Fruit fly (Drosophila melanogaster): Measurements from ENCODE around the gene MED10.

The MED10 gene

dm6 chr3L:16193851-16194709 lies 37.8 kb upstream of the MED10 start (continued):
- no peak for TF ChIP-seq Fer2 (tag; optimal IDR thresholded peaks at IDR 0.05)
- no peak for TF ChIP-seq E2f1 (GFP tag; IDR thresholded peaks at IDR 0.05)
- no peak for TF ChIP-seq H2.0 (GFP tag; IDR thresholded peaks at IDR 0.05)
- TF ChIP-seq D (optimal IDR thresholded peaks at IDR 0.05) = no peak
- TF ChIP-seq D (GFP tag; optimal IDR thresholded peaks at IDR 0.05) = peak; percentile 46
- peak; percentile 21 for TF ChIP-seq CG2678 (tag; optimal IDR thresholded peaks at IDR 0.05)
- peak; percentile 8 for TF ChIP-seq HHEX (GFP tag; optimal IDR thresholded peaks at IDR 0.05)
- peak; percentile 48 for TF ChIP-seq CG7987 (GFP tag; optimal IDR thresholded peaks at IDR 0.05)
- no peak for TF ChIP-seq kni (GFP tag; optimal IDR thresholded peaks at IDR 0.05)
- TF ChIP-seq da (GFP tag; optimal IDR thresholded peaks at IDR 0.05) = no peak
- no peak for TF ChIP-seq br (optimal IDR thresholded peaks at IDR 0.05)
- TF ChIP-seq hbn (GFP tag; IDR thresholded peaks at IDR 0.05; ENCODE audit: partially characterized antibody) = no peak
- no peak for TF ChIP-seq grn (GFP tag; optimal IDR thresholded peaks at IDR 0.05)
- TF ChIP-seq CG1529 (GFP tag; optimal IDR thresholded peaks at IDR 0.05) = peak; percentile 53
- peak; percentile 14 for TF ChIP-seq CG16863 (GFP tag; optimal IDR thresholded peaks at IDR 0.05)
- TF ChIP-seq sqz (GFP tag; optimal IDR thresholded peaks at IDR 0.05) = no peak
- peak; percentile 48 for TF ChIP-seq salm (tag; optimal IDR thresholded peaks at IDR 0.05)
- TF ChIP-seq CG18476 (GFP tag; optimal IDR thresholded peaks at IDR 0.05) = no peak
- no peak for TF ChIP-seq Camta (GFP tag; optimal IDR thresholded peaks at IDR 0.05)
- TF ChIP-seq CTCF (GFP tag; optimal IDR thresholded peaks at IDR 0.05) = peak; percentile 6
- TF ChIP-seq gsb-n (tag; optimal IDR thresholded peaks at IDR 0.05) = peak; percentile 59
- TF ChIP-seq CG4820 (GFP tag; optimal IDR thresholded peaks at IDR 0.05) = peak; percentile 1
- no peak for TF ChIP-seq caup (GFP tag; optimal IDR thresholded peaks at IDR 0.05; ENCODE audit: severe bottlenecking)
- TF ChIP-seq CG2875 (GFP tag; optimal IDR thresholded peaks at IDR 0.05) = peak; percentile 81
- TF ChIP-seq ken (GFP tag; IDR thresholded peaks at IDR 0.05) = no peak
- no peak for TF ChIP-seq zfh1 (GFP tag; IDR thresholded peaks at IDR 0.05)
- no peak for TF ChIP-seq bowl (GFP tag; IDR thresholded peaks at IDR 0.05)
- no peak for TF ChIP-seq crp (GFP tag; optimal IDR thresholded peaks at IDR 0.05)
- TF ChIP-seq CG9215 (GFP tag; IDR thresholded peaks at IDR 0.05) = no peak
- no peak for TF ChIP-seq CG15011 (GFP tag; optimal IDR thresholded peaks at IDR 0.05)
- no peak for TF ChIP-seq en (GFP tag; optimal IDR thresholded peaks at IDR 0.05)
- peak; percentile 58 for TF ChIP-seq gcm (GFP tag; optimal IDR thresholded peaks at IDR 0.05)
- no peak; the same call in 2 of the 3 replicates for TF ChIP-seq ci (GFP tag; IDR thresholded peaks at IDR 0.05)
- peak; percentile 49 for TF ChIP-seq CG8089 (GFP tag; optimal IDR thresholded peaks at IDR 0.05)
- TF ChIP-seq CG6254 (GFP tag; optimal IDR thresholded peaks at IDR 0.05) = peak; percentile 58
- peak; percentile 62 for TF ChIP-seq HLHmδ (GFP tag; optimal IDR thresholded peaks at IDR 0.05)
- TF ChIP-seq Scr (GFP tag; IDR thresholded peaks at IDR 0.05; ENCODE audit: partially characterized antibody) = no peak
- peak; percentile 7 for TF ChIP-seq CG17359 (tag; optimal IDR thresholded peaks at IDR 0.05)
- TF ChIP-seq CG9727 (GFP tag; optimal IDR thresholded peaks at IDR 0.05) = peak; percentile 2
- no peak for TF ChIP-seq pita (GFP tag; optimal IDR thresholded peaks at IDR 0.05)
- TF ChIP-seq fd102C (GFP tag; optimal IDR thresholded peaks at IDR 0.05) = peak; percentile 40
- no peak for TF ChIP-seq CG16779 (GFP tag; IDR thresholded peaks at IDR 0.05)
- TF ChIP-seq kah (GFP tag; optimal IDR thresholded peaks at IDR 0.05) = peak; percentile 14
- TF ChIP-seq Blimp-1 (GFP tag; optimal IDR thresholded peaks at IDR 0.05) = peak; percentile 61
- no peak for TF ChIP-seq Dip3 (GFP tag; optimal IDR thresholded peaks at IDR 0.05)
- TF ChIP-seq fd64A (GFP tag; optimal IDR thresholded peaks at IDR 0.05) = peak; percentile 78
- no peak for TF ChIP-seq kay (GFP tag; optimal IDR thresholded peaks at IDR 0.05)
- TF ChIP-seq mld (GFP tag; IDR thresholded peaks at IDR 0.05; ENCODE audit: partially characterized antibody) = no peak
- TF ChIP-seq eyg (GFP tag; optimal IDR thresholded peaks at IDR 0.05) = no peak
- TF ChIP-seq tgo (GFP tag; IDR thresholded peaks at IDR 0.05) = no peak

Measured in whole organism, embryonic.